Worm (Caenorhabditis elegans) whole organism, L1 larva: Measurements from ENCODE around the gene tmem-17.

Experiments
- F16B12.6 ChIP-seq: fragments of 150-350 bp; optimal IDR thresholded peaks from 2 replicates; lab custom pipeline; 2014; ENCODE audit warnings: missing biosample characterization, missing genetic modification characterization
- nhr-28 ChIP-seq: fragments of 150-350 bp; optimal IDR thresholded peaks from 2 replicates; lab custom pipeline; 2014; ENCODE audit warnings: missing biosample characterization, missing genetic modification characterization
- nhr-77 ChIP-seq: fragments of 150-350 bp; optimal IDR thresholded peaks from 2 replicates; lab custom pipeline; 2014; ENCODE audit warnings: missing biosample characterization, missing genetic modification characterization

ce11 chrIII:7062580-7062979 is 7.5 kb upstream of the tmem-17 start, which contains the start of gene R01H2.1:
- TF ChIP-seq F16B12.6 (tag; lab: Kevin White, UChicago): no peak
- no peak for TF ChIP-seq nhr-28 (tag; lab: Kevin White, UChicago)
- TF ChIP-seq nhr-77 (tag; lab: Kevin White, UChicago): no peak
